Worm (Caenorhabditis elegans): ENCODE measurements around the gene irld-7.

Gene irld-7

ce11 chrIV:6574343-6574742 is 15.8 kb upstream of the irld-7 start:
- TF ChIP-seq sptf-1 (tag; optimal IDR thresholded peaks at IDR 0.05) (peak; percentile 25), hlh-1 (tag; optimal IDR thresholded peaks at IDR 0.05) (no peak), unc-120 (tag; optimal IDR thresholded peaks at IDR 0.05; ENCODE audit: poor library complexity, severe bottlenecking) (peak; percentile 35), ces-1 (GFP tag; optimal IDR thresholded peaks at IDR 0.05) (peak; percentile 2)

DNA sequence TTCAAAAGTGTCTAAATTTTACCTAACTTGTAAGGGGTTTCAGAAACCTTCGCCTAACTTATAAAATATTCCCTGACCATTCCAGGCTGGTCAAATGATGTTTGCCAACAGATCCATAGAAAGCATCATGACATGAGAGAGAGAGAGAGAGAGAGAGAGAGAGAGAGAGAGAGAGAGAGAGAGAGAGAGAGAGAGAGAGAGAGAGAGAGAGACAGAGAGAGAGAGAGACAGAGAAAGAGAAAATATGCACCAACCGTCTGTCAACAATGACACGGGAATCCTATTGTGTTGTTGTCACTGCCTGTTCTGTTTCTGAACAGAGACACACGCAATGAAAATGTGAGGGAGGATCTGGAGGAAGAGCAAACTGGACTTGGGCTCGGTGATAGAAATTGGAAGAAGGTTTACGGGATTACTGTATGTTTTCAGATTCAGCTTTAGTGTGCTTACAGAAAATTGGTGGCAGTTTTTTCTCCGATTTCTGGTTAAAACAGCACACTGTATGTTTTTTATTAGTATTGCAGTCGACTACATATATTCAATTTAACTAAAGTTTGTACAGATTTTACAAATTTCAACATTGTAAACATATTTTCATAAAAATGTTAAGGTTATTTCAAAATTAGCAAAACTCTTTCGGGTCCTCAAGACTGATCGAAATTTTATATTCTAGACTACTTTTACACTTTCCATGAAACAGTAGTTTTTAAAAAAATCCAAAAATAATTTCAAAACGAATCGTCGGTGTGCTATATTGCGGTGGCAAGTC is 14.0 kb upstream of the irld-7 start:
- TF ChIP-seq lin-32 (GFP tag; optimal IDR thresholded peaks at IDR 0.05) (no peak), bed-3 (GFP tag; optimal IDR thresholded peaks at IDR 0.05) (no peak), M03D4.4 (tag; optimal IDR thresholded peaks at IDR 0.05) (peak; percentile 9), pha-4 (tag; optimal IDR thresholded peaks at IDR 0.05) (peak; percentile 87), unc-120 (tag; optimal IDR thresholded peaks at IDR 0.05; ENCODE audit: poor library complexity, severe bottlenecking) (no peak), unc-39 (tag; optimal IDR thresholded peaks at IDR 0.05) (no peak), ceh-83 (GFP tag; optimal IDR thresholded peaks at IDR 0.05) (no peak), nhr-28 (tag; optimal IDR thresholded peaks at IDR 0.05) (no peak), blmp-1 (tag; optimal IDR thresholded peaks at IDR 0.05) (no peak), nhr-237 (tag; optimal IDR thresholded peaks at IDR 0.05) (no peak), unc-62 (GFP tag; optimal IDR thresholded peaks at IDR 0.05) (no peak), cnd-1 (tag; optimal IDR thresholded peaks at IDR 0.05) (peak; percentile 3), drap-1 (GFP tag; optimal IDR thresholded peaks at IDR 0.05) (no peak), nhr-76 (tag; optimal IDR thresholded peaks at IDR 0.05) (no peak), elt-3 (tag; optimal IDR thresholded peaks at IDR 0.05) (no peak), nhr-2 (tag; optimal IDR thresholded peaks at IDR 0.05) (no peak), sptf-1 (tag; optimal IDR thresholded peaks at IDR 0.05) (no peak), hlh-1 (tag; optimal IDR thresholded peaks at IDR 0.05) (no peak), mls-2 (tag; optimal IDR thresholded peaks at IDR 0.05) (no peak)

DNA sequence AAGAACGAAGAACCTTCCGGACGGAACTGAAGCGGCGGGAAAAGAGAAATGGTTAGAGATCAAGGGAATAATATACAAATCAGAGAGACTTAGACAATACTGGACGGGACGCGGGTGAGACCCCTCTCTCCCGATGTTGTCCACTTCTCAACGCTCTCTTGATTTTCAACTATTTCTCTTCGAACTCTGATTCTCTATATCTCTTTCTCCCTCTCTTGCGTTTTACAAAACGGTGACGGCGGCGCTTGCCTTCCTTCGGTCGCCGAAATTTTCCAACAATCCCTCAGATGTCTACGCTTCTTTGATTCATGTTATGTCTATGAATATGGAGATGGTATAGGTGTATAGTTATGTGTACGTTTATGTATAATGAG is 13.4 kb upstream of the irld-7 start:
- TF ChIP-seq blmp-1 (tag; optimal IDR thresholded peaks at IDR 0.05) (no peak), bed-3 (GFP tag; optimal IDR thresholded peaks at IDR 0.05) (no peak), pha-4 (tag; optimal IDR thresholded peaks at IDR 0.05) (peak; percentile 75), unc-62 (GFP tag; optimal IDR thresholded peaks at IDR 0.05) (peak; percentile 57), unc-39 (tag; optimal IDR thresholded peaks at IDR 0.05) (no peak), cnd-1 (tag; optimal IDR thresholded peaks at IDR 0.05) (peak; percentile 34), nhr-2 (tag; optimal IDR thresholded peaks at IDR 0.05) (no peak), sptf-1 (tag; optimal IDR thresholded peaks at IDR 0.05) (peak; percentile 43), nhr-28 (tag; optimal IDR thresholded peaks at IDR 0.05) (no peak), mls-2 (tag; optimal IDR thresholded peaks at IDR 0.05) (peak; percentile 44), ceh-83 (GFP tag; optimal IDR thresholded peaks at IDR 0.05) (peak; percentile 25), elt-3 (tag; optimal IDR thresholded peaks at IDR 0.05) (no peak), ceh-39 (tag; optimal IDR thresholded peaks at IDR 0.05) (no peak), ces-1 (GFP tag; optimal IDR thresholded peaks at IDR 0.05) (no peak), ham-2 (GFP tag; optimal IDR thresholded peaks at IDR 0.05) (peak; percentile 62), hlh-1 (tag; optimal IDR thresholded peaks at IDR 0.05) (peak; percentile 27), nhr-76 (tag; optimal IDR thresholded peaks at IDR 0.05) (no peak), nhr-12 (tag; optimal IDR thresholded peaks at IDR 0.05) (no peak), elt-1 (tag; optimal IDR thresholded peaks at IDR 0.05; ENCODE audit: borderline replicate concordance, insufficient read depth) (no peak), sem-2 (GFP tag; optimal IDR thresholded peaks at IDR 0.05) (no peak), mab-5 (tag; optimal IDR thresholded peaks at IDR 0.05) (no peak), M03D4.4 (tag; optimal IDR thresholded peaks at IDR 0.05) (no peak), lin-13 (tag; optimal IDR thresholded peaks at IDR 0.05) (no peak), mep-1 (tag; optimal IDR thresholded peaks at IDR 0.05) (peak; percentile 24), ceh-43 (GFP tag; optimal IDR thresholded peaks at IDR 0.05) (no peak), snpc-4 (tag; optimal IDR thresholded peaks at IDR 0.05) (no peak), lin-32 (GFP tag; optimal IDR thresholded peaks at IDR 0.05) (no peak), drap-1 (GFP tag; optimal IDR thresholded peaks at IDR 0.05) (peak; percentile 6), nhr-237 (tag; optimal IDR thresholded peaks at IDR 0.05) (peak; percentile 45), tbx-8 (GFP tag; optimal IDR thresholded peaks at IDR 0.05) (no peak), zip-8 (tag; optimal IDR thresholded peaks at IDR 0.05) (no peak), ztf-11 (tag; optimal IDR thresholded peaks at IDR 0.05) (no peak), flh-1 (GFP tag; optimal IDR thresholded peaks at IDR 0.05) (no peak), unc-120 (tag; optimal IDR thresholded peaks at IDR 0.05; ENCODE audit: poor library complexity, severe bottlenecking) (peak; percentile 44), lsy-2 (tag; optimal IDR thresholded peaks at IDR 0.05) (no peak)
